Fruit fly (Drosophila melanogaster) whole organism, prepupa: ENCODE data around the gene CG4020.

Source experiments
- CG10631 ChIP-seq: fragments of 200-800 bp; sonication (Bioruptor generic); optimal IDR thresholded peaks from 2 replicates; lab custom pipeline; 2016; ENCODE audit warnings: missing biosample characterization, missing genetic modification characterization
- CG10669 ChIP-seq: fragments of 200-800 bp; sonication (Bioruptor generic); optimal IDR thresholded peaks from 3 replicates; lab custom pipeline; 2018; ENCODE audit warnings: missing biosample characterization, mild to moderate bottlenecking, missing genetic modification characterization, moderate library complexity
- CG11294 ChIP-seq: fragments of 200-800 bp; sonication (Bioruptor generic); IDR thresholded peaks from 2 replicates; pipeline ENCODE4 v1.3.6; 2022; ENCODE audit warnings: missing biosample characterization, missing genetic modification characterization
- CG11902 ChIP-seq: fragments of 200-800 bp; sonication (Bioruptor generic); optimal IDR thresholded peaks from 3 replicates; lab custom pipeline; 2016; ENCODE audit warnings: missing biosample characterization, missing genetic modification characterization
- CG1621 ChIP-seq: fragments of 200-800 bp; sonication (Bioruptor generic); optimal IDR thresholded peaks from 3 replicates; lab custom pipeline; 2018; ENCODE audit warnings: missing biosample characterization, mild to moderate bottlenecking, missing genetic modification characterization
- CG3032 ChIP-seq: fragments of 200-800 bp; optimal IDR thresholded peaks from 2 replicates; lab custom pipeline; 2019; ENCODE audit warnings: missing biosample characterization, mild to moderate bottlenecking, missing genetic modification characterization, moderate library complexity
- CG32006 ChIP-seq: fragments of 200-800 bp; sonication (Bioruptor generic); optimal IDR thresholded peaks from 3 replicates; lab custom pipeline; 2017; ENCODE audit warnings: missing biosample characterization, mild to moderate bottlenecking, missing genetic modification characterization
- CG6276 ChIP-seq: fragments of 200-800 bp; sonication (Bioruptor generic); optimal IDR thresholded peaks from 2 replicates; lab custom pipeline; 2017; ENCODE audit warnings: missing biosample characterization, mild to moderate bottlenecking, missing genetic modification characterization
- CG6854 ChIP-seq: fragments of 200-800 bp; sonication (Bioruptor generic); optimal IDR thresholded peaks from 2 replicates; lab custom pipeline; 2017; ENCODE audit warnings: missing biosample characterization, mild to moderate bottlenecking, missing genetic modification characterization
- CG8119 ChIP-seq: fragments of 200-800 bp; sonication (Bioruptor generic); IDR thresholded peaks from 3 replicates; pipeline ENCODE4 v1.3.6; 2022; ENCODE audit warnings: missing biosample characterization, missing genetic modification characterization
- Eip75B ChIP-seq: fragments of 200-800 bp; sonication (Bioruptor generic); optimal IDR thresholded peaks from 3 replicates; lab custom pipeline; 2016; ENCODE audit warnings: missing biosample characterization, missing genetic modification characterization
- Eip78C ChIP-seq: fragments of 200-800 bp; sonication (Bioruptor generic); peaks from one replicate; lab custom pipeline; 2016; ENCODE audit warnings: missing biosample characterization, missing genetic modification characterization
- Ets21C ChIP-seq: fragments of 200-800 bp; sonication (Bioruptor generic); optimal IDR thresholded peaks from 3 replicates; lab custom pipeline; 2016; ENCODE audit warnings: missing biosample characterization, missing genetic modification characterization
- Ets96B ChIP-seq: fragments of 200-800 bp; optimal IDR thresholded peaks from 2 replicates; lab custom pipeline; 2019; ENCODE audit warnings: missing biosample characterization, mild to moderate bottlenecking, missing genetic modification characterization, moderate library complexity
- Hr38 ChIP-seq: sonication (Bioruptor generic); optimal IDR thresholded peaks from 2 replicates; lab custom pipeline; 2016; ENCODE audit warnings: missing biosample characterization, missing genetic modification characterization
- Sox102F ChIP-seq: fragments of 200-800 bp; sonication (Bioruptor generic); optimal IDR thresholded peaks from 2 replicates; lab custom pipeline; 2016; ENCODE audit warnings: missing biosample characterization, mild to moderate bottlenecking, missing genetic modification characterization
- Sox14 ChIP-seq: fragments of 200-800 bp; sonication (Bioruptor generic); optimal IDR thresholded peaks from 3 replicates; lab custom pipeline; 2016; ENCODE audit warnings: missing biosample characterization, missing genetic modification characterization
- acj6 ChIP-seq: fragments of 200-800 bp; sonication (Bioruptor generic); optimal IDR thresholded peaks from 3 replicates; lab custom pipeline; 2016; ENCODE audit warnings: missing biosample characterization, missing genetic modification characterization
- cyc ChIP-seq: fragments of 200-800 bp; sonication (Bioruptor generic); optimal IDR thresholded peaks from 3 replicates; lab custom pipeline; 2016; ENCODE audit warnings: missing biosample characterization, missing genetic modification characterization
- dac ChIP-seq: fragments of 200-800 bp; sonication (Bioruptor generic); optimal IDR thresholded peaks from 2 replicates; lab custom pipeline; 2017; ENCODE audit warnings: missing biosample characterization, mild to moderate bottlenecking, missing genetic modification characterization
- dsx ChIP-seq: fragments of 200-800 bp; optimal IDR thresholded peaks from 3 replicates; lab custom pipeline; 2019; ENCODE audit warnings: missing biosample characterization, mild to moderate bottlenecking, missing genetic modification characterization, moderate library complexity; ENCODE audit not compliant: poor library complexity, severe bottlenecking
- eg ChIP-seq: fragments of 200-800 bp; sonication (Bioruptor generic); IDR thresholded peaks from 3 replicates; pipeline ENCODE4 v1.3.6; 2022; ENCODE audit warnings: missing biosample characterization, missing genetic modification characterization
- fd59A ChIP-seq: fragments of 200-800 bp; sonication (Bioruptor generic); optimal IDR thresholded peaks from 2 replicates; lab custom pipeline; 2017; ENCODE audit warnings: missing biosample characterization, mild to moderate bottlenecking, missing genetic modification characterization, missing genetic modification reagents
- fkh ChIP-seq: fragments of 200-800 bp; sonication (Bioruptor generic); optimal IDR thresholded peaks from 3 replicates; lab custom pipeline; 2017; ENCODE audit warnings: missing biosample characterization, mild to moderate bottlenecking, missing genetic modification characterization, moderate library complexity
- salr ChIP-seq, 2 experiments: fragments of 200-800 bp; sonication (Bioruptor generic); optimal IDR thresholded peaks; 3 replicates each; lab custom pipeline; 2016 to 2018; ENCODE audit warnings: missing biosample characterization in 2 of 2, missing genetic modification characterization in 2 of 2, mild to moderate bottlenecking in 1 of 2
- ss ChIP-seq, 2 experiments: fragments of 200-800 bp; sonication (Bioruptor generic); optimal IDR thresholded peaks; 2 replicates in 1 of 2; 3 replicates in 1 of 2; lab custom pipeline; 2017 to 2018; ENCODE audit warnings: mild to moderate bottlenecking in 2 of 2, missing biosample characterization in 2 of 2, missing genetic modification characterization in 2 of 2, moderate library complexity in 1 of 2
- svp ChIP-seq: fragments of 200-800 bp; sonication (Bioruptor generic); peaks from one replicate; lab custom pipeline; 2016; ENCODE audit warnings: missing biosample characterization, missing genetic modification characterization
- topi ChIP-seq: fragments of 200-800 bp; sonication (Bioruptor generic); optimal IDR thresholded peaks from 3 replicates; lab custom pipeline; 2016; ENCODE audit warnings: missing biosample characterization, missing genetic modification characterization
- vri ChIP-seq: fragments of 200-800 bp; sonication (Bioruptor generic); optimal IDR thresholded peaks from 3 replicates; lab custom pipeline; 2016; ENCODE audit warnings: missing biosample characterization, mild to moderate bottlenecking, missing genetic modification characterization

The CG4020 gene

DNA sequence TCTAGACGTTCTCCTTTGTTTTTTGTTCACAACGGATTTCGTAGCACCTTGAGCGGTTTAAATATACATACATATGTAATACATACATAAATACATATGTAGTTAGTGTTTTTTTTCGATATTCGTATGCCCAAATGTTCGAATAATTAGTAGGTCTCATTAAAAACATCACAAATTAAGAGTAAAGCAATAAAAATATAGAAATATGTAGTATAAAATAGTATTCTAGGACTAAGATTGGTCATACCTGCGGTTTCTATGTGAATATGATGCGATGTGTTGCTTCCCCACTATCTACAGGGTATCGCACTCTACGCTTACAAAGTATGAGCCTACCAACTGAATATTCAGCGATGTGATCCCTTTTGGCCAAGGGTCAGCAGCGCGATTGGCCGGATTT, at the start of gene CG4020:
Gene CG4020, plus strand, starts transcription at position 301 of the 400 bp plus-strand sequence.
- TF ChIP-seq fkh (GFP tag; lab: Kevin White, UChicago) (no peak), dsx (peak; percentile 5), CG11902 (GFP tag; lab: Kevin White, UChicago) (no peak), CG3032 (tag; lab: Kevin White, UChicago) (no peak), CG6276 (GFP tag; lab: Kevin White, UChicago) (no peak), fd59A (GFP tag; lab: Kevin White, UChicago) (no peak), topi (GFP tag; lab: Kevin White, UChicago) (no peak), Sox14 (GFP tag; lab: Kevin White, UChicago) (no peak), acj6 (GFP tag; lab: Kevin White, UChicago) (no peak), CG10669 (GFP tag; lab: Kevin White, UChicago) (no peak), Ets96B (tag; lab: Kevin White, UChicago) (no peak), svp (GFP tag; lab: Kevin White, UChicago) (peak; percentile 55), eg (GFP tag; lab: Robert Waterston, UW) (no peak)

DNA sequence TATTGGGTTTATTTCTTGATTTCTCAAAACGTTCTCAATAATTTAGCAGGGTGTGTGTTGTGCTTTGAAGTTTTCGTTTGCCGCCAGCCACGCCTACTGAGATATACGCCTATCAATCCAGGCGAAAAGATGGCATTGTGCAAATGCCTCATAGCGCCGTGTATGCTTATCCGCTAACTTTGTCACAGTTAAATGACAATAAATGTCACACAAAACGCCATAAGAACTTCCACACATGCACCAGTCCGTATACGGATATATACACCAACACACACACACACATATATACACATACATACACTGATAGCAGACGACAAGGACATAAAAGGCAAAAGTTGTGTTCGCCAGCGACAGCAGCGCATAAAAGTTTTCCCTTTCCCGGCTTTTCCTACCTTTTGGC, 40.5 kb upstream of the CG4020 start, which contains the start of gene CG43137:
Gene CG43137, minus strand, starts transcription at position 101 of the 400 bp plus-strand sequence.
- TF ChIP-seq CG1621 = no peak
- TF ChIP-seq Hr38 (GFP tag; lab: Kevin White, UChicago) = no peak
- TF ChIP-seq Ets21C = no peak
- no peak for TF ChIP-seq vri (GFP tag; lab: Kevin White, UChicago)
- TF ChIP-seq fd59A (GFP tag; lab: Kevin White, UChicago) = no peak
- TF ChIP-seq salr (GFP tag; optimal IDR thresholded peaks at IDR 0.05; lab: Kevin White, UChicago) = no peak
- TF ChIP-seq CG11294 (GFP tag; lab: Robert Waterston, UW) = no peak
- TF ChIP-seq cyc (GFP tag; lab: Kevin White, UChicago) = no peak
- no peak for TF ChIP-seq eg (GFP tag; lab: Robert Waterston, UW)
- TF ChIP-seq Eip75B (GFP tag; lab: Kevin White, UChicago) = no peak
- TF ChIP-seq Eip78C = no peak
- no peak for TF ChIP-seq CG10631
- TF ChIP-seq CG6854 = no peak
- no peak for TF ChIP-seq Sox102F (GFP tag; lab: Kevin White, UChicago)

DNA sequence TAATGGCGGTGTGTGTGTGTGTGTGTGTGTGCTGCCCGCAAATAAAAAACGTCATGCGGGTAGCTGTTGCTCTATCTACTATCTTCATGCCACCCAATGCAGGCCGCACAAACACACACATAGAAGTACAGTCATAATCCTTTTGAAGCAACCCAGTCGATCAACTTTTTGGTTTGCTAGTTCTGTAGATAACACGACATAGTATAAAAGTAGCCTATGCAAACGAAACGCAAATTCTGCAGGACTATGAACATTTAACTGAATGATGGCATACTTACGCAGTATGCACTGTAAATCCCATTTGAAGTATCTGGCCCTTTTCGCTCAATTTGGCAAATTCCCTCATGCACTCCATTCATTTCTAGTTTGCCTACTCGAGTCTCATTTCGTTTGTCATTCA, 39.5 kb upstream of the CG4020 start:
- no peak for TF ChIP-seq CG3032 (tag; lab: Kevin White, UChicago)
- TF ChIP-seq CG8119 (GFP tag; lab: Robert Waterston, UW) = 0 out of 3 replicates have a peak, but pooled peaks have one; percentile 16
- peak; percentile 11 for TF ChIP-seq Eip78C
- no peak for TF ChIP-seq Ets96B (tag; lab: Kevin White, UChicago)
- TF ChIP-seq CG32006 (GFP tag; lab: Kevin White, UChicago) = peak; percentile 26

DNA sequence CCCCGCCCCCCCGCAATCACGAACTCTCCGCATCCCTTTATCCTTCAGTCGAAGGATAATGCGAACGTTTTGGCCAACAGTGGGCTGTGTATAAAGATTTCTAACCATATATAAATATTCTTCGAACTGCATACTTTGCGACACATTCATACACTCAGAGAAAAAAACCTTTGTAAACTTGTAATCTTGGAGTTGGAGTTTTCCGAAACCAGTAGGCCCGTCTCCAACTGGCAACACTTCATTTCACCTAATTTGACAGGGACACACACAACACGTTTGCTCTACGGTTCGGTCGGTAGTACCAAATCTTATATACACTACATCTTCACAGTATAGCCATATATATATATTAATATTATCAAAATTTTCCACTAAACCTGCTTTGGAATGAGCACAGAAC, 36.8 kb upstream of the CG4020 start, which contains the start of gene CG15764:
Gene CG15764, plus strand, starts transcription at position 301 of the 400 bp plus-strand sequence.
- TF ChIP-seq eg (GFP tag; lab: Robert Waterston, UW) (no peak), Sox102F (GFP tag; lab: Kevin White, UChicago) (no peak), svp (GFP tag; lab: Kevin White, UChicago) (no peak), acj6 (GFP tag; lab: Kevin White, UChicago) (no peak), dac (GFP tag; lab: Kevin White, UChicago) (no peak), Hr38 (GFP tag; lab: Kevin White, UChicago) (no peak), CG10631 (no peak), Sox14 (GFP tag; lab: Kevin White, UChicago) (no peak), Ets96B (tag; lab: Kevin White, UChicago) (no peak), ss (GFP tag; optimal IDR thresholded peaks at IDR 0.05; lab: Kevin White, UChicago) (no peak), CG10669 (GFP tag; lab: Kevin White, UChicago) (no peak), CG8119 (GFP tag; lab: Robert Waterston, UW) (no peak), fd59A (GFP tag; lab: Kevin White, UChicago) (no peak)

DNA sequence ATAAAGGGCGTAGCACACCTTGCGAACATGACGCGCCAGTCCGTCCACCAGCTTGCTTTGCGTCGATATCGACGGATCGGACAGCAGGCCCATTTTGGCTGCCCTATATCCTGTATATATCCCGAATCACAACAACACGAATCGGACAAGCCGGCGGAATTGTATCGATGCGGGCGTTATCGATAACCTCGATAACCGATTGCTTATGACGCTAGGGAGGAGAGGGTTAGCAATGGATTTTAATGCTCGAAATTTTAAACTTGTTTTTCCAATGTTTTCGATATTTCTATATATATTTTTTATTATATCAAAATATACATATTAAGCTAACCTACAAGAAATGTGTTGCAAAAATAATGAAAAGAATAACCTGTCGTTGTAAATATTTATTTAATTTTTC, 32.4 kb upstream of the CG4020 start, which contains the start of gene GAA1:
Gene GAA1, minus strand, starts transcription at position 194 of the 400 bp plus-strand sequence.
- TF ChIP-seq svp (GFP tag; lab: Kevin White, UChicago) (no peak), CG1621 (peak; percentile 2)
